Worm (Caenorhabditis elegans): ENCODE results near the gene paa-1.

The paa-1 gene

ce11 chrIII:5499942-5500341 is 49.4 kb downstream of the paa-1 start:
- no peak for TF ChIP-seq zag-1 (tag; optimal IDR thresholded peaks at IDR 0.05)

- TF ChIP-seq peb-1 (tag; optimal IDR thresholded peaks at IDR 0.05) (no peak), lsy-2 (tag; optimal IDR thresholded peaks at IDR 0.05) (peak in 1 of 2 experiments; percentile 39), nhr-21 (tag; optimal IDR thresholded peaks at IDR 0.05) (peak; percentile 47), unc-62 (GFP tag; optimal IDR thresholded peaks at IDR 0.05) (no peak), ztf-11 (tag; optimal IDR thresholded peaks at IDR 0.05) (no peak)
Measured at ce11 chrIII:5500732-5501131, 50.2 kb downstream of the paa-1 start.

ce11 chrIII:5501358-5502287 is 51.1 kb downstream of the paa-1 start, which contains the start of gene R02F2.1:
R02F2.1 (plus strand) TSS chrIII:5501885.
- TF ChIP-seq nhr-25 (tag; optimal IDR thresholded peaks at IDR 0.05) (peak; percentile 68), blmp-1 (tag; optimal IDR thresholded peaks at IDR 0.05; ENCODE audit: insufficient read depth) (no peak), nhr-6 (tag; optimal IDR thresholded peaks at IDR 0.05) (peak; percentile 11), nhr-11 (tag; optimal IDR thresholded peaks at IDR 0.05) (no peak), C34F6.9 (tag; optimal IDR thresholded peaks at IDR 0.05) (peak; percentile 29), nhr-129 (tag; optimal IDR thresholded peaks at IDR 0.05) (peak; percentile 72), lin-39 (tag; optimal IDR thresholded peaks at IDR 0.05) (no peak), ama-1 (optimal IDR thresholded peaks at IDR 0.05) (peak; percentile 38), fos-1 (tag; optimal IDR thresholded peaks at IDR 0.05) (peak; percentile 12), sma-9 (GFP tag; optimal IDR thresholded peaks at IDR 0.05) (peak; percentile 27), sma-9 (tag; optimal IDR thresholded peaks at IDR 0.05) (no peak), crh-2 (tag; optimal IDR thresholded peaks at IDR 0.05) (peak; percentile 62), gmeb-1 (tag; optimal IDR thresholded peaks at IDR 0.05) (peak; percentile 15), unc-55 (GFP tag; optimal IDR thresholded peaks at IDR 0.05) (peak; percentile 4), sma-3 (GFP tag; optimal IDR thresholded peaks at IDR 0.05) (peak; percentile 31)

Data from whole organism, L2 larva.